Worm (Caenorhabditis elegans) whole organism, late embryonic: ENCODE data around the gene F15B9.8.

Experiments
- C08G9.2 ChIP-seq: sonication (generic microtip); optimal IDR thresholded peaks from 2 replicates; lab custom pipeline; 2016; ENCODE audit warnings: mild to moderate bottlenecking, missing genetic modification characterization, moderate library complexity, missing compliant biosample characterization
- C38D4.7 ChIP-seq: fragments of 200-800 bp; sonication (Bioruptor generic); optimal IDR thresholded peaks from 2 replicates; lab custom pipeline; 2018; ENCODE audit warnings: mild to moderate bottlenecking, missing genetic modification characterization, moderate library complexity, missing compliant biosample characterization
- F13H6.1 ChIP-seq: sonication (generic microtip); optimal IDR thresholded peaks from 2 replicates; lab custom pipeline; 2016; ENCODE audit warnings: missing genetic modification characterization, missing compliant biosample characterization
- K02D7.2 ChIP-seq: sonication (generic microtip); optimal IDR thresholded peaks from 2 replicates; lab custom pipeline; 2017; ENCODE audit warnings: mild to moderate bottlenecking, missing genetic modification characterization, missing compliant biosample characterization
- K09A11.1 ChIP-seq: sonication (generic microtip); optimal IDR thresholded peaks from 2 replicates; lab custom pipeline; 2017; ENCODE audit warnings: antibody characterized with exemption, mild to moderate bottlenecking, missing genetic modification characterization, missing compliant biosample characterization; ENCODE audit not compliant: insufficient read depth
- T23F11.4 ChIP-seq: fragments of 200-800 bp; sonication (Bioruptor generic); optimal IDR thresholded peaks from 2 replicates; lab custom pipeline; 2018; ENCODE audit warnings: mild to moderate bottlenecking, missing genetic modification characterization, missing compliant biosample characterization
- Y22D7AL.16 ChIP-seq: sonication (generic microtip); optimal IDR thresholded peaks from 2 replicates; lab custom pipeline; 2016; ENCODE audit warnings: missing genetic modification characterization, missing compliant biosample characterization
- ahr-1 ChIP-seq: sonication (generic microtip); optimal IDR thresholded peaks from 2 replicates; lab custom pipeline; 2016; ENCODE audit warnings: missing genetic modification characterization, missing compliant biosample characterization
- ama-1 ChIP-seq: fragments of 150-350 bp; optimal IDR thresholded peaks from 2 replicates; lab custom pipeline; 2014
- ceh-18 ChIP-seq: sonication (generic microtip); optimal IDR thresholded peaks from 2 replicates; lab custom pipeline; 2016; ENCODE audit warnings: missing genetic modification characterization, missing compliant biosample characterization
- ceh-19 ChIP-seq: fragments of 200-800 bp; sonication (Bioruptor generic); optimal IDR thresholded peaks from 2 replicates; lab custom pipeline; 2018; ENCODE audit warnings: mild to moderate bottlenecking, missing genetic modification characterization, missing compliant biosample characterization
- ceh-22 ChIP-seq: sonication (generic microtip); optimal IDR thresholded peaks from 2 replicates; lab custom pipeline; 2017; ENCODE audit warnings: missing biosample characterization, missing genetic modification characterization
- ceh-24 ChIP-seq: sonication (generic microtip); optimal IDR thresholded peaks from 2 replicates; lab custom pipeline; 2016; ENCODE audit warnings: mild to moderate bottlenecking, missing genetic modification characterization, missing compliant biosample characterization
- ceh-30 ChIP-seq: fragments of 150-350 bp; optimal IDR thresholded peaks from 2 replicates; lab custom pipeline; 2014; ENCODE audit warnings: missing biosample characterization, missing genetic modification characterization
- ceh-31 ChIP-seq: sonication (generic microtip); optimal IDR thresholded peaks from 2 replicates; lab custom pipeline; 2016; ENCODE audit warnings: missing genetic modification characterization, missing compliant biosample characterization
- ceh-45 ChIP-seq: fragments of 200-800 bp; sonication (Bioruptor generic); IDR thresholded peaks from 2 replicates; pipeline ENCODE4 v1.3.6; 2022; ENCODE audit warnings: missing genetic modification reagents, missing genetic modification characterization, missing compliant biosample characterization
- ceh-48 ChIP-seq: sonication (generic microtip); optimal IDR thresholded peaks from 2 replicates; lab custom pipeline; 2016; ENCODE audit warnings: missing genetic modification characterization, inconsistent platforms, missing compliant biosample characterization
- ceh-6 ChIP-seq: fragments of 200-800 bp; sonication (Bioruptor generic); optimal IDR thresholded peaks from 2 replicates; lab custom pipeline; 2018; ENCODE audit warnings: mild to moderate bottlenecking, missing genetic modification characterization, missing compliant biosample characterization
- ceh-9 ChIP-seq: sonication (generic microtip); optimal IDR thresholded peaks from 2 replicates; lab custom pipeline; 2016; ENCODE audit warnings: mild to moderate bottlenecking, missing genetic modification characterization, inconsistent platforms, missing compliant biosample characterization
- dve-1 ChIP-seq: sonication (generic microtip); optimal IDR thresholded peaks from 2 replicates; lab custom pipeline; 2017; ENCODE audit warnings: antibody characterized with exemption, mild to moderate bottlenecking, missing genetic modification characterization, missing compliant biosample characterization
- elt-4 ChIP-seq: sonication (generic microtip); optimal IDR thresholded peaks from 2 replicates; lab custom pipeline; 2016; ENCODE audit warnings: missing genetic modification characterization, missing compliant biosample characterization
- ets-4 ChIP-seq: sonication (generic microtip); optimal IDR thresholded peaks from 2 replicates; lab custom pipeline; 2016; ENCODE audit warnings: missing genetic modification characterization, missing compliant biosample characterization
- eyg-1 ChIP-seq: sonication (generic microtip); optimal IDR thresholded peaks from 2 replicates; lab custom pipeline; 2016; ENCODE audit warnings: missing genotype, missing genetic modification characterization, missing compliant biosample characterization
- fax-1 ChIP-seq: sonication (generic microtip); optimal IDR thresholded peaks from 2 replicates; lab custom pipeline; 2016; ENCODE audit warnings: missing genotype, missing genetic modification characterization, missing compliant biosample characterization
- fkh-10 ChIP-seq: fragments of 150-350 bp; optimal IDR thresholded peaks from 2 replicates; lab custom pipeline; 2014; ENCODE audit warnings: missing biosample characterization, missing genetic modification reagents, missing genetic modification characterization
- fkh-6 ChIP-seq: sonication (generic microtip); optimal IDR thresholded peaks from 2 replicates; lab custom pipeline; 2016; ENCODE audit warnings: missing genetic modification characterization, missing compliant biosample characterization
- gmeb-2 ChIP-seq: sonication (generic microtip); optimal IDR thresholded peaks from 2 replicates; lab custom pipeline; 2016; ENCODE audit warnings: missing genetic modification characterization, inconsistent platforms, missing compliant biosample characterization
- hlh-13 ChIP-seq: fragments of 200-800 bp; sonication (Bioruptor generic); optimal IDR thresholded peaks from 2 replicates; lab custom pipeline; 2018; ENCODE audit warnings: mild to moderate bottlenecking, missing genetic modification characterization, missing compliant biosample characterization
- hlh-30 ChIP-seq: sonication (generic microtip); optimal IDR thresholded peaks from 2 replicates; lab custom pipeline; 2017; ENCODE audit warnings: antibody characterized with exemption, missing genetic modification characterization, missing compliant biosample characterization; ENCODE audit not compliant: insufficient read depth
- hlh-6 ChIP-seq: sonication (generic microtip); optimal IDR thresholded peaks from 2 replicates; lab custom pipeline; 2016; ENCODE audit warnings: missing genotype, missing genetic modification characterization, missing compliant biosample characterization
- hlh-8 ChIP-seq: sonication (generic microtip); optimal IDR thresholded peaks from 2 replicates; lab custom pipeline; 2016; ENCODE audit warnings: missing genotype, missing genetic modification characterization, missing compliant biosample characterization
- lin-11 ChIP-seq: fragments of 200-800 bp; sonication (Bioruptor generic); optimal IDR thresholded peaks from 2 replicates; lab custom pipeline; 2018; ENCODE audit warnings: mild to moderate bottlenecking, missing genetic modification characterization, missing compliant biosample characterization
- madf-2 ChIP-seq: sonication (generic microtip); optimal IDR thresholded peaks from 2 replicates; lab custom pipeline; 2017; ENCODE audit warnings: missing genetic modification characterization, missing compliant biosample characterization
- mec-3 ChIP-seq: sonication (generic microtip); optimal IDR thresholded peaks from 2 replicates; lab custom pipeline; 2016; ENCODE audit warnings: borderline replicate concordance, missing genetic modification characterization, missing compliant biosample characterization
- nfya-1 ChIP-seq: sonication (generic microtip); optimal IDR thresholded peaks from 2 replicates; lab custom pipeline; 2017; ENCODE audit warnings: missing genetic modification characterization, mild to moderate bottlenecking, missing compliant biosample characterization, antibody characterized with exemption, moderate library complexity
- nhr-11 ChIP-seq: fragments of 150-350 bp; optimal IDR thresholded peaks from 2 replicates; lab custom pipeline; 2014; ENCODE audit warnings: missing biosample characterization, missing genetic modification characterization
- pat-9 ChIP-seq: fragments of 200-800 bp; sonication (Bioruptor generic); optimal IDR thresholded peaks from 2 replicates; lab custom pipeline; 2018; ENCODE audit warnings: mild to moderate bottlenecking, missing genetic modification characterization, moderate library complexity, missing compliant biosample characterization
- pha-2 ChIP-seq: sonication (generic microtip); optimal IDR thresholded peaks from 2 replicates; lab custom pipeline; 2017; ENCODE audit warnings: mild to moderate bottlenecking, missing genetic modification characterization, missing compliant biosample characterization
- pha-4 ChIP-seq: fragments of 150-350 bp; optimal IDR thresholded peaks from 2 replicates; lab custom pipeline; 2018; ENCODE audit warnings: missing biosample characterization, missing genetic modification reagents, missing genetic modification characterization
- pqm-1 ChIP-seq: sonication (generic microtip); optimal IDR thresholded peaks from 2 replicates; lab custom pipeline; 2016; ENCODE audit warnings: missing genetic modification characterization, missing compliant biosample characterization
- pros-1 ChIP-seq: fragments of 150-350 bp; optimal IDR thresholded peaks from 2 replicates; lab custom pipeline; 2014; ENCODE audit warnings: missing biosample characterization, missing genetic modification reagents, missing genetic modification characterization
- ref-2 ChIP-seq: sonication (generic microtip); optimal IDR thresholded peaks from 2 replicates; lab custom pipeline; 2016; ENCODE audit warnings: missing genetic modification characterization, missing compliant biosample characterization
- sdc-2 ChIP-seq: sonication (generic microtip); optimal IDR thresholded peaks from 2 replicates; lab custom pipeline; 2016; ENCODE audit warnings: missing genotype, missing genetic modification characterization, missing compliant biosample characterization
- sox-2 ChIP-seq: fragments of 200-800 bp; sonication (Bioruptor generic); IDR thresholded peaks from 2 replicates; pipeline ENCODE4 v1.3.6; 2022; ENCODE audit warnings: missing genetic modification reagents, missing genetic modification characterization, missing compliant biosample characterization
- sox-4 ChIP-seq: sonication (generic microtip); optimal IDR thresholded peaks from 2 replicates; lab custom pipeline; 2017; ENCODE audit warnings: mild to moderate bottlenecking, missing genetic modification characterization, inconsistent platforms, missing compliant biosample characterization
- syd-9 ChIP-seq: sonication (generic microtip); optimal IDR thresholded peaks from 2 replicates; lab custom pipeline; 2016; ENCODE audit warnings: mild to moderate bottlenecking, missing genetic modification characterization, moderate library complexity, missing compliant biosample characterization
- tbx-7 ChIP-seq: sonication (generic microtip); optimal IDR thresholded peaks from 2 replicates; lab custom pipeline; 2016; ENCODE audit warnings: missing genotype, missing genetic modification characterization, missing compliant biosample characterization
- ttx-3 ChIP-seq: sonication (generic microtip); optimal IDR thresholded peaks from 2 replicates; lab custom pipeline; 2016; ENCODE audit warnings: missing genetic modification reagents, missing genetic modification characterization, missing compliant biosample characterization
- unc-42 ChIP-seq: sonication (generic microtip); optimal IDR thresholded peaks from 2 replicates; lab custom pipeline; 2016; ENCODE audit warnings: missing genotype, missing genetic modification characterization, missing compliant biosample characterization
- unc-55 ChIP-seq: sonication (generic microtip); optimal IDR thresholded peaks from 2 replicates; lab custom pipeline; 2017; ENCODE audit warnings: missing biosample characterization, missing genetic modification reagents, missing genetic modification characterization
- unc-86 ChIP-seq: sonication (generic microtip); optimal IDR thresholded peaks from 2 replicates; lab custom pipeline; 2016; ENCODE audit warnings: missing genetic modification characterization, missing compliant biosample characterization
- zip-5 ChIP-seq: sonication (generic microtip); optimal IDR thresholded peaks from 2 replicates; lab custom pipeline; 2016; ENCODE audit warnings: missing genetic modification characterization, missing compliant biosample characterization

F15B9.8 gene

ce11 chrV:13003378-13003777 is 15.0 kb downstream of the F15B9.8 start:
- TF ChIP-seq gmeb-2 (tag; lab: Kevin White, UChicago) (peak; percentile 80), unc-42 (tag; lab: Kevin White, UChicago) (peak; percentile 57), lin-11 (peak; percentile 74), ama-1 (lab: Kevin White, UChicago) (no peak), K09A11.1 (peak; percentile 68), nhr-11 (tag; lab: Kevin White, UChicago) (no peak), hlh-30 (tag; lab: Kevin White, UChicago) (peak; percentile 12), F13H6.1 (peak; percentile 83), syd-9 (tag; lab: Kevin White, UChicago) (peak; percentile 86), elt-4 (tag; lab: Kevin White, UChicago) (no peak), fkh-6 (tag; lab: Kevin White, UChicago) (peak; percentile 87), unc-55 (no peak), mec-3 (tag; lab: Kevin White, UChicago) (no peak), hlh-8 (tag; lab: Kevin White, UChicago) (peak; percentile 75), madf-2 (peak; percentile 78), ceh-30 (tag; lab: Kevin White, UChicago) (no peak), ceh-45 (peak; percentile 83), ceh-18 (tag; lab: Kevin White, UChicago) (peak; percentile 82), sox-2 (GFP tag; lab: Robert Waterston, UW) (peak; percentile 71), ref-2 (peak; percentile 65), T23F11.4 (peak; percentile 84), pha-4 (tag; lab: Kevin White, UChicago) (no peak), pqm-1 (tag; lab: Kevin White, UChicago) (peak; percentile 62), ceh-24 (peak; percentile 55), Y22D7AL.16 (tag; lab: Kevin White, UChicago) (peak; percentile 91), hlh-6 (tag; lab: Kevin White, UChicago) (peak; percentile 82), ceh-22 (tag; lab: Kevin White, UChicago) (no peak), ceh-19 (GFP tag; lab: Kevin White, UChicago) (peak; percentile 83), ets-4 (tag; lab: Kevin White, UChicago) (peak; percentile 44), zip-5 (tag; lab: Kevin White, UChicago) (peak; percentile 45), C38D4.7 (GFP tag; lab: Kevin White, UChicago) (peak; percentile 85), ceh-48 (tag; lab: Kevin White, UChicago) (peak; percentile 71), ceh-31 (peak; percentile 67), nfya-1 (peak; percentile 47), sdc-2 (tag; lab: Kevin White, UChicago) (peak; percentile 76), C08G9.2 (tag; lab: Kevin White, UChicago) (peak; percentile 83), tbx-7 (tag; lab: Kevin White, UChicago) (peak; percentile 1), fax-1 (tag; lab: Kevin White, UChicago) (peak; percentile 86), ceh-6 (GFP tag; lab: Kevin White, UChicago) (peak; percentile 83), K02D7.2 (tag; lab: Kevin White, UChicago) (peak; percentile 86), hlh-13 (GFP tag; lab: Kevin White, UChicago) (peak; percentile 78), pha-2 (peak; percentile 67), fkh-10 (GFP tag; lab: Kevin White, UChicago) (no peak), eyg-1 (tag; lab: Kevin White, UChicago) (peak; percentile 65), unc-86 (tag; lab: Kevin White, UChicago) (peak; percentile 85), ahr-1 (tag; lab: Kevin White, UChicago) (peak; percentile 55), ceh-9 (peak; percentile 78), pros-1 (tag; lab: Kevin White, UChicago) (peak; percentile 52), pat-9 (peak; percentile 89), dve-1 (tag; lab: Kevin White, UChicago) (peak; percentile 76), ttx-3 (peak; percentile 74), sox-4 (tag; lab: Kevin White, UChicago) (peak; percentile 89)
